Fruit fly (Drosophila melanogaster) whole organism: ENCODE results near the gene CG44140.

Experiments used
- Dll ChIP-seq: fragments of >200 bp; optimal IDR thresholded peaks from 2 replicates; lab custom pipeline; 2017
- psq ChIP-seq: fragments of >200 bp; optimal IDR thresholded peaks from 2 replicates; lab custom pipeline; 2017

DNA sequence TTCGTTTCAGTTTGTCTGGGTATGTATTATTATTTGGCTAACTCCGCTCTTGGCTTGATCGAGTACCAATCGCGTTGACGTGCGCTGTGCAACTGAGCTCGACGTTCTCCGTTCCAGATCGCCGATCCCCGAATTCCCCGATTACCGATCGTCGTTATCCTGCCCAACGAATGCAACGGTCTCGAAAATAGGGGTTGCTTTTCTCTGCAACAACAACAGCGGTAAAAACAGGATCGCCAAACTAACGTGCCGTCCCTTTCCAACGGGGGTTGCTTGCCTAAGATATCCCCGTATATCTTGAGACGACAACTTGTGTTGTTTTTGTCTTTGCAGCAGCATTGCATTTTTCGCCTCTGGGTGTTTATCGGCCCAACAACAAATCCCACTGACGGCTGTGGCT, 37.4 kb upstream of the CG44140 start:
- no peak for TF ChIP-seq Dll (lab: Kevin White, UChicago)
- no peak for TF ChIP-seq psq (lab: Kevin White, UChicago)
